Fruit fly (Drosophila melanogaster) whole organism, embryonic: ENCODE measurements around the gene CG4972.
A peak's percentile ranks its signal among the peaks of the same experiment; 100 is the strongest.

Experiments used
- Abd-B ChIP-seq: fragments of 200-800 bp; sonication (Bioruptor generic); optimal IDR thresholded peaks from 2 replicates; lab custom pipeline; 2018; ENCODE audit warnings: missing biosample characterization, mild to moderate bottlenecking, missing genetic modification characterization, moderate library complexity
- Bdp1 ChIP-seq: fragments of 200-800 bp; sonication (Bioruptor generic); optimal IDR thresholded peaks from 3 replicates; lab custom pipeline; 2016; ENCODE audit warnings: missing biosample characterization, missing genetic modification characterization
- CG10147 ChIP-seq: fragments of 200-800 bp; sonication (Bioruptor generic); optimal IDR thresholded peaks from 2 replicates; lab custom pipeline; 2019; ENCODE audit warnings: missing biosample characterization, mild to moderate bottlenecking, missing genetic modification characterization, moderate library complexity
- CG1024 ChIP-seq: fragments of 200-800 bp; sonication (Bioruptor generic); IDR thresholded peaks from 2 replicates; pipeline ENCODE4 v1.3.6; 2022; ENCODE audit warnings: missing biosample characterization, missing genetic modification characterization
- CG11247 ChIP-seq: fragments of 200-800 bp; sonication (Bioruptor generic); IDR thresholded peaks from 2 replicates; pipeline ENCODE4 v1.3.6; 2022; ENCODE audit warnings: missing biosample characterization, missing genetic modification characterization
- CG11398 ChIP-seq: fragments of 200-800 bp; sonication (Bioruptor generic); optimal IDR thresholded peaks from 2 replicates; lab custom pipeline; 2016; ENCODE audit warnings: missing biosample characterization, missing genetic modification characterization
- CG13424 ChIP-seq: fragments of 200-800 bp; sonication (Bioruptor generic); optimal IDR thresholded peaks from 2 replicates; lab custom pipeline; 2019; ENCODE audit warnings: missing biosample characterization, mild to moderate bottlenecking, missing genetic modification characterization, moderate library complexity
- CG13775 ChIP-seq: fragments of 200-800 bp; sonication (Bioruptor generic); optimal IDR thresholded peaks from 3 replicates; lab custom pipeline; 2017; ENCODE audit warnings: missing biosample characterization, mild to moderate bottlenecking, missing genetic modification characterization
- CG14014 ChIP-seq: fragments of 200-800 bp; sonication (Bioruptor generic); IDR thresholded peaks from 2 replicates; pipeline ENCODE4 v1.3.6; 2022; ENCODE audit warnings: missing biosample characterization, missing genetic modification characterization
- CG15479 ChIP-seq: fragments of 200-800 bp; sonication (Bioruptor generic); optimal IDR thresholded peaks from 3 replicates; lab custom pipeline; 2019; ENCODE audit warnings: missing biosample characterization, mild to moderate bottlenecking, missing genetic modification characterization, moderate library complexity
- CG17328 ChIP-seq: fragments of 200-800 bp; sonication (Bioruptor generic); IDR thresholded peaks from 2 replicates; pipeline ENCODE4 v1.3.6; 2022; ENCODE audit warnings: missing biosample characterization, missing genetic modification characterization
- CG17912 ChIP-seq: fragments of 200-800 bp; sonication (Bioruptor generic); optimal IDR thresholded peaks from 2 replicates; lab custom pipeline; 2018; ENCODE audit warnings: missing biosample characterization, mild to moderate bottlenecking, missing genetic modification characterization
- CG18599 ChIP-seq: fragments of 200-800 bp; sonication (Bioruptor generic); optimal IDR thresholded peaks from 3 replicates; lab custom pipeline; 2017; ENCODE audit warnings: missing biosample characterization, missing genetic modification characterization, mild to moderate bottlenecking, moderate library complexity, missing genetic modification reagents
- CG2712 ChIP-seq: fragments of 200-800 bp; optimal IDR thresholded peaks from 3 replicates; lab custom pipeline; 2019; ENCODE audit warnings: missing biosample characterization, mild to moderate bottlenecking, missing genetic modification characterization, moderate library complexity
- CG32532 ChIP-seq: fragments of 200-800 bp; sonication (Bioruptor generic); IDR thresholded peaks from 2 replicates; pipeline ENCODE4 v1.3.6; 2022; ENCODE audit warnings: missing biosample characterization, missing genetic modification characterization
- CG34376 ChIP-seq: fragments of 200-800 bp; sonication (Bioruptor generic); optimal IDR thresholded peaks from 2 replicates; lab custom pipeline; 2018; ENCODE audit warnings: missing biosample characterization, mild to moderate bottlenecking, missing genetic modification characterization
- CG3838 ChIP-seq: fragments of 200-800 bp; sonication (Bioruptor generic); optimal IDR thresholded peaks from 3 replicates; lab custom pipeline; 2016; ENCODE audit warnings: missing biosample characterization, missing genetic modification characterization
- CG6683 ChIP-seq: fragments of 200-800 bp; sonication (Bioruptor generic); optimal IDR thresholded peaks from 2 replicates; lab custom pipeline; 2017; ENCODE audit warnings: missing biosample characterization, mild to moderate bottlenecking, missing genetic modification characterization, missing genetic modification reagents
- CG6689 ChIP-seq: fragments of 200-800 bp; sonication (Bioruptor generic); IDR thresholded peaks from 2 replicates; pipeline ENCODE4 v1.3.6; 2022; ENCODE audit warnings: missing biosample characterization, missing genetic modification characterization
- CG6791 ChIP-seq: fragments of 200-800 bp; sonication (Bioruptor generic); IDR thresholded peaks from 3 replicates; pipeline ENCODE4 v1.3.6; 2022; ENCODE audit warnings: missing biosample characterization, missing genetic modification characterization; ENCODE audit not compliant: partially characterized antibody
- CG7271 ChIP-seq: fragments of 200-800 bp; sonication (Bioruptor generic); optimal IDR thresholded peaks from 2 replicates; lab custom pipeline; 2018; ENCODE audit warnings: missing biosample characterization, mild to moderate bottlenecking, missing genetic modification characterization, moderate library complexity
- CG8765 ChIP-seq: fragments of 200-800 bp; sonication (Bioruptor generic); IDR thresholded peaks from 2 replicates; pipeline ENCODE4 v1.3.6; 2022; ENCODE audit warnings: missing biosample characterization, missing genetic modification characterization
- CG9876 ChIP-seq: fragments of 200-800 bp; sonication (Bioruptor generic); optimal IDR thresholded peaks from 2 replicates; lab custom pipeline; 2016; ENCODE audit warnings: missing biosample characterization, missing genetic modification characterization
- Chrac-16 ChIP-seq: fragments of 200-800 bp; sonication (Bioruptor generic); optimal IDR thresholded peaks from 3 replicates; lab custom pipeline; 2016; ENCODE audit warnings: missing biosample characterization, missing genetic modification characterization
- CkIIα-i1 ChIP-seq: fragments of 200-800 bp; sonication (Bioruptor generic); IDR thresholded peaks from 2 replicates; pipeline ENCODE4 v1.3.6; 2022; ENCODE audit warnings: missing biosample characterization, missing genetic modification characterization
- CoRest ChIP-seq: fragments of 200-800 bp; sonication (Bioruptor generic); optimal IDR thresholded peaks from 3 replicates; lab custom pipeline; 2018; ENCODE audit warnings: missing biosample characterization, mild to moderate bottlenecking, missing genetic modification characterization, moderate library complexity
- CrebB ChIP-seq: fragments of 200-800 bp; sonication (Bioruptor generic); optimal IDR thresholded peaks from 3 replicates; lab custom pipeline; 2018; ENCODE audit warnings: missing biosample characterization, mild to moderate bottlenecking, missing genetic modification characterization
- Dll ChIP-seq: fragments of 200-800 bp; sonication (Bioruptor generic); IDR thresholded peaks from 4 replicates; pipeline ENCODE4 v1.3.6; 2022; ENCODE audit warnings: missing biosample characterization, missing genetic modification characterization; ENCODE audit not compliant: partially characterized antibody
- Ets97D ChIP-seq: fragments of 200-800 bp; sonication (Bioruptor generic); optimal IDR thresholded peaks from 3 replicates; lab custom pipeline; 2016; ENCODE audit warnings: missing biosample characterization, missing genetic modification characterization
- HLH3B ChIP-seq: fragments of 200-800 bp; sonication (Bioruptor generic); IDR thresholded peaks from 2 replicates; pipeline ENCODE4 v1.3.6; 2022; ENCODE audit warnings: missing biosample characterization, missing genetic modification characterization
- Med ChIP-seq: fragments of 200-800 bp; sonication (Bioruptor generic); peaks from one replicate; lab custom pipeline; 2016; ENCODE audit warnings: missing biosample characterization, missing genetic modification characterization, mild to moderate bottlenecking, inconsistent platforms, moderate library complexity
- NK7.1 ChIP-seq: fragments of 200-800 bp; sonication (Bioruptor generic); optimal IDR thresholded peaks from 3 replicates; lab custom pipeline; 2016; ENCODE audit warnings: missing biosample characterization, missing genetic modification characterization
- Pdp1 ChIP-seq, 2 experiments: fragments of 200-800 bp; sonication (Bioruptor generic); optimal IDR thresholded peaks; 3 replicates each; lab custom pipeline; 2016; ENCODE audit warnings: missing biosample characterization in 2 of 2, missing genetic modification characterization in 2 of 2, mild to moderate bottlenecking in 1 of 2, moderate library complexity in 1 of 2
- Ravus ChIP-seq: fragments of 200-800 bp; sonication (Bioruptor generic); IDR thresholded peaks from 2 replicates; pipeline ENCODE4 v1.3.6; 2022; ENCODE audit warnings: missing biosample characterization, missing genetic modification characterization
- Rx ChIP-seq: fragments of 200-800 bp; sonication (Bioruptor generic); IDR thresholded peaks from 2 replicates; pipeline ENCODE4 v1.3.6; 2022; ENCODE audit warnings: missing biosample characterization, missing genetic modification characterization
- Stat92E ChIP-seq, 3 experiments: fragments of >200 bp in 2 of 3; fragments of 200-800 bp in 1 of 3; sonication (Bioruptor generic) in 1 of 3; optimal IDR thresholded peaks; 2 replicates each; lab custom pipeline; 2017 to 2019; ENCODE audit warnings: missing biosample characterization in 3 of 3, missing genetic modification characterization in 3 of 3, mild to moderate bottlenecking in 1 of 3, moderate library complexity in 1 of 3
- abd-A ChIP-seq: fragments of 200-800 bp; sonication (Bioruptor generic); optimal IDR thresholded peaks from 3 replicates; lab custom pipeline; 2019; ENCODE audit warnings: missing biosample characterization, mild to moderate bottlenecking, missing genetic modification characterization, moderate library complexity
- crc ChIP-seq: fragments of 200-800 bp; sonication (Bioruptor generic); optimal IDR thresholded peaks from 2 replicates; lab custom pipeline; 2016; ENCODE audit warnings: missing biosample characterization, missing genetic modification characterization
- da ChIP-seq: fragments of 200-800 bp; sonication (Bioruptor generic); optimal IDR thresholded peaks from 2 replicates; lab custom pipeline; 2016; ENCODE audit warnings: missing biosample characterization, missing genetic modification characterization
- dm ChIP-seq: fragments of 200-800 bp; sonication (Bioruptor generic); optimal IDR thresholded peaks from 3 replicates; lab custom pipeline; 2016; ENCODE audit warnings: missing biosample characterization, missing genetic modification characterization
- dmrt99B ChIP-seq: fragments of 200-800 bp; sonication (Bioruptor generic); optimal IDR thresholded peaks from 2 replicates; lab custom pipeline; 2018; ENCODE audit warnings: missing biosample characterization, mild to moderate bottlenecking, missing genetic modification characterization, moderate library complexity
- eyg ChIP-seq: fragments of 200-800 bp; sonication (Bioruptor generic); optimal IDR thresholded peaks from 3 replicates; lab custom pipeline; 2016; ENCODE audit warnings: missing biosample characterization, missing genetic modification characterization
- grau ChIP-seq: fragments of 200-800 bp; optimal IDR thresholded peaks from 3 replicates; lab custom pipeline; 2019; ENCODE audit warnings: missing biosample characterization, mild to moderate bottlenecking, missing genetic modification characterization, moderate library complexity
- her ChIP-seq: fragments of 200-800 bp; sonication (Bioruptor generic); optimal IDR thresholded peaks from 2 replicates; lab custom pipeline; 2016; ENCODE audit warnings: missing biosample characterization, missing genetic modification characterization
- jumu ChIP-seq: fragments of 200-800 bp; sonication (Bioruptor generic); optimal IDR thresholded peaks from 3 replicates; lab custom pipeline; 2016; ENCODE audit warnings: missing biosample characterization, missing genetic modification characterization
- mirr ChIP-seq: fragments of 200-800 bp; sonication (Bioruptor generic); optimal IDR thresholded peaks from 3 replicates; lab custom pipeline; 2018; ENCODE audit warnings: missing biosample characterization, mild to moderate bottlenecking, missing genetic modification characterization
- nerfin-2 ChIP-seq: fragments of 200-800 bp; sonication (Bioruptor generic); IDR thresholded peaks from 2 replicates; pipeline ENCODE4 v1.3.6; 2022; ENCODE audit warnings: missing biosample characterization, missing genetic modification characterization; ENCODE audit not compliant: partially characterized antibody
- nom ChIP-seq: fragments of 200-800 bp; sonication (Bioruptor generic); optimal IDR thresholded peaks from 2 replicates; lab custom pipeline; 2017; ENCODE audit warnings: missing biosample characterization, missing genetic modification characterization, mild to moderate bottlenecking, moderate library complexity, missing genetic modification reagents
- run ChIP-seq: fragments of 200-800 bp; sonication (Bioruptor generic); optimal IDR thresholded peaks from 3 replicates; lab custom pipeline; 2018; ENCODE audit warnings: missing biosample characterization, mild to moderate bottlenecking, missing genetic modification characterization
- slbo ChIP-seq: fragments of 200-800 bp; sonication (Bioruptor generic); IDR thresholded peaks from 2 replicates; pipeline ENCODE4 v1.3.6; 2022; ENCODE audit warnings: missing biosample characterization, missing genetic modification characterization

Gene CG4972

dm6 chr2L:10292066-10292560 is 22.5 kb upstream of the CG4972 start, which contains the start of gene Ufd4 (continued):
- no peak for TF ChIP-seq CG17912 (GFP tag; lab: Kevin White, UChicago)
- TF ChIP-seq eyg (GFP tag; lab: Kevin White, UChicago), result peak; percentile 23
- peak; percentile 86 for TF ChIP-seq CG2712 (tag; lab: Kevin White, UChicago)
- TF ChIP-seq dmrt99B, result no peak
- TF ChIP-seq CG9876 (GFP tag; lab: Kevin White, UChicago), result no peak
- TF ChIP-seq dm, result peak; percentile 8
- TF ChIP-seq Abd-B (GFP tag; lab: Kevin White, UChicago), result no peak
- TF ChIP-seq HLH3B (GFP tag; lab: Robert Waterston, UW), result peak; percentile 74; the same call in 1 of the 2 replicates
- TF ChIP-seq CG34376 (GFP tag; lab: Kevin White, UChicago), result peak; percentile 38
- no peak for TF ChIP-seq CoRest
- no peak for TF ChIP-seq mirr (GFP tag; lab: Kevin White, UChicago)
- TF ChIP-seq CG17328 (GFP tag; lab: Robert Waterston, UW), result peak; percentile 58
- peak; percentile 56; the same call in 2 of the 4 replicates for TF ChIP-seq Dll
- peak; percentile 50 for TF ChIP-seq Ets97D
- no peak for TF ChIP-seq nom (GFP tag; lab: Kevin White, UChicago)
- peak in 1 of 3 experiments; percentile 69 for TF ChIP-seq Stat92E (GFP tag; optimal IDR thresholded peaks at IDR 0.05; lab: Kevin White, UChicago)
- no peak for TF ChIP-seq CkIIα-i1 (GFP tag; lab: Robert Waterston, UW)
- TF ChIP-seq Rx (GFP tag; lab: Robert Waterston, UW), result no peak
- no peak for TF ChIP-seq Ravus (GFP tag; lab: Robert Waterston, UW)
- no peak for TF ChIP-seq CG15479 (GFP tag; lab: Kevin White, UChicago)
- TF ChIP-seq CG6683 (GFP tag; lab: Kevin White, UChicago), result peak; percentile 24
- TF ChIP-seq slbo (GFP tag; lab: Robert Waterston, UW), result no peak; the same call in 1 of the 2 replicates
- TF ChIP-seq CG13424 (tag; lab: Kevin White, UChicago), result peak; percentile 73
- TF ChIP-seq Chrac-16 (GFP tag; lab: Kevin White, UChicago), result peak; percentile 55
- no peak for TF ChIP-seq CG18599 (GFP tag; lab: Kevin White, UChicago)
- TF ChIP-seq CG32532 (GFP tag; lab: Robert Waterston, UW), result no peak; the same call in 1 of the 2 replicates
- TF ChIP-seq CG13775, result peak; percentile 34
- no peak for TF ChIP-seq da (GFP tag; lab: Kevin White, UChicago)
- peak; percentile 75; the same call in 1 of the 2 replicates for TF ChIP-seq CG14014
- peak; percentile 16 for TF ChIP-seq NK7.1
- TF ChIP-seq CG6689, result peak; percentile 75; the same call in 1 of the 2 replicates
- peak; percentile 9 for TF ChIP-seq CrebB (tag; lab: Kevin White, UChicago)
- no peak for TF ChIP-seq CG6791 (GFP tag; lab: Robert Waterston, UW)
- peak; percentile 40 for TF ChIP-seq her (GFP tag; lab: Kevin White, UChicago)
- TF ChIP-seq CG3838 (GFP tag; lab: Kevin White, UChicago), result no peak
- no peak for TF ChIP-seq CG11247 (GFP tag; lab: Robert Waterston, UW)
- TF ChIP-seq Pdp1 (GFP tag; optimal IDR thresholded peaks at IDR 0.05; lab: Kevin White, UChicago), result peak; percentile 45 to 80
- TF ChIP-seq Bdp1 (GFP tag; lab: Kevin White, UChicago), result no peak
- peak; percentile 28 for TF ChIP-seq crc (GFP tag; lab: Kevin White, UChicago)
- TF ChIP-seq CG11398 (GFP tag; lab: Kevin White, UChicago), result peak; percentile 57
- peak; percentile 1 for TF ChIP-seq run
- no peak for TF ChIP-seq CG10147 (GFP tag; lab: Kevin White, UChicago)
- no peak for TF ChIP-seq nerfin-2 (GFP tag; lab: Robert Waterston, UW)
- no peak for TF ChIP-seq CG8765 (GFP tag; lab: Robert Waterston, UW)
- peak; percentile 45 for TF ChIP-seq CG7271 (tag; lab: Kevin White, UChicago)
- peak; percentile 36 for TF ChIP-seq jumu (GFP tag; lab: Kevin White, UChicago)
- no peak for TF ChIP-seq grau (tag; lab: Kevin White, UChicago)
- peak; percentile 95 for TF ChIP-seq Med (GFP tag; lab: Kevin White, UChicago)
- TF ChIP-seq abd-A (tag; lab: Kevin White, UChicago), result no peak
- peak; percentile 80; the same call in 1 of the 2 replicates for TF ChIP-seq CG1024 (GFP tag; lab: Robert Waterston, UW)
